Worm (Caenorhabditis elegans) whole organism, mixed stage, embryonic: Measurements from ENCODE around the gene hmgr-1.

ENCODE experiments used
- M03D4.4 ChIP-seq: sonication (generic microtip); optimal IDR thresholded peaks from 2 replicates; lab custom pipeline; 2017; ENCODE audit warnings: mild to moderate bottlenecking, missing genetic modification characterization, missing compliant biosample characterization
- bed-3 ChIP-seq: fragments of 200-800 bp; sonication (Bioruptor generic); optimal IDR thresholded peaks from 3 replicates; lab custom pipeline; 2018; ENCODE audit warnings: mild to moderate bottlenecking, missing genetic modification characterization, moderate library complexity, missing compliant biosample characterization
- ceh-39 ChIP-seq: fragments of 150-350 bp; optimal IDR thresholded peaks from 2 replicates; lab custom pipeline; 2014; ENCODE audit warnings: missing biosample characterization, missing genetic modification characterization
- ceh-43 ChIP-seq: fragments of 200-800 bp; sonication (Bioruptor generic); optimal IDR thresholded peaks from 2 replicates; lab custom pipeline; 2018; ENCODE audit warnings: mild to moderate bottlenecking, missing genetic modification characterization, moderate library complexity, missing compliant biosample characterization
- ceh-83 ChIP-seq: fragments of 200-800 bp; sonication (Bioruptor generic); optimal IDR thresholded peaks from 2 replicates; lab custom pipeline; 2018; ENCODE audit warnings: mild to moderate bottlenecking, missing genetic modification characterization, missing compliant biosample characterization
- ces-1 ChIP-seq: fragments of 150-350 bp; optimal IDR thresholded peaks from 2 replicates; lab custom pipeline; 2014; ENCODE audit warnings: missing biosample characterization, missing genetic modification reagents, missing genetic modification characterization
- cnd-1 ChIP-seq: fragments of 200-800 bp; sonication (Bioruptor generic); optimal IDR thresholded peaks from 2 replicates; lab custom pipeline; 2018; ENCODE audit warnings: mild to moderate bottlenecking, missing genetic modification characterization, missing compliant biosample characterization
- drap-1 ChIP-seq: fragments of 200-800 bp; sonication (Bioruptor generic); optimal IDR thresholded peaks from 3 replicates; lab custom pipeline; 2018; ENCODE audit warnings: mild to moderate bottlenecking, missing genetic modification characterization, missing compliant biosample characterization
- flh-1 ChIP-seq: fragments of 200-800 bp; sonication (Bioruptor generic); optimal IDR thresholded peaks from 2 replicates; lab custom pipeline; 2018; ENCODE audit warnings: mild to moderate bottlenecking, missing genetic modification characterization, moderate library complexity, missing compliant biosample characterization
- ham-2 ChIP-seq: fragments of 200-800 bp; sonication (Bioruptor generic); optimal IDR thresholded peaks from 2 replicates; lab custom pipeline; 2018; ENCODE audit warnings: mild to moderate bottlenecking, missing genetic modification characterization, missing compliant biosample characterization
- hlh-1 ChIP-seq: fragments of 150-350 bp; optimal IDR thresholded peaks from 2 replicates; lab custom pipeline; 2014; ENCODE audit warnings: missing biosample characterization, missing genetic modification reagents, missing genetic modification characterization
- lin-13 ChIP-seq: fragments of 150-350 bp; optimal IDR thresholded peaks from 2 replicates; lab custom pipeline; 2014; ENCODE audit warnings: missing biosample characterization, missing genetic modification characterization
- lsy-2 ChIP-seq: fragments of 150-350 bp; optimal IDR thresholded peaks from 2 replicates; lab custom pipeline; 2014; ENCODE audit warnings: missing biosample characterization, missing genetic modification characterization
- mab-5 ChIP-seq: fragments of 150-350 bp; optimal IDR thresholded peaks from 2 replicates; lab custom pipeline; 2014; ENCODE audit warnings: missing biosample characterization, missing genetic modification characterization
- mep-1 ChIP-seq: fragments of 150-350 bp; optimal IDR thresholded peaks from 2 replicates; lab custom pipeline; 2017; ENCODE audit warnings: missing biosample characterization, missing genetic modification reagents, missing genetic modification characterization, inconsistent platforms
- mls-2 ChIP-seq: sonication (generic microtip); optimal IDR thresholded peaks from 2 replicates; lab custom pipeline; 2016; ENCODE audit warnings: mild to moderate bottlenecking, missing genetic modification characterization, moderate library complexity, missing compliant biosample characterization
- nhr-2 ChIP-seq: fragments of 150-350 bp; optimal IDR thresholded peaks from 2 replicates; lab custom pipeline; 2014; ENCODE audit warnings: missing biosample characterization, missing genetic modification characterization
- nhr-237 ChIP-seq: fragments of 150-350 bp; optimal IDR thresholded peaks from 2 replicates; lab custom pipeline; 2014; ENCODE audit warnings: missing biosample characterization, missing genetic modification characterization
- nhr-28 ChIP-seq: fragments of 150-350 bp; optimal IDR thresholded peaks from 2 replicates; lab custom pipeline; 2014; ENCODE audit warnings: missing biosample characterization, missing genetic modification characterization
- nhr-76 ChIP-seq: sonication (generic microtip); optimal IDR thresholded peaks from 2 replicates; lab custom pipeline; 2017; ENCODE audit warnings: missing biosample characterization, missing genetic modification characterization
- pha-4 ChIP-seq: fragments of 150-350 bp; optimal IDR thresholded peaks from 2 replicates; lab custom pipeline; 2018; ENCODE audit warnings: missing biosample characterization, missing genetic modification reagents, missing genetic modification characterization
- sem-2 ChIP-seq: fragments of 200-800 bp; sonication (Bioruptor generic); optimal IDR thresholded peaks from 2 replicates; lab custom pipeline; 2018; ENCODE audit warnings: mild to moderate bottlenecking, missing genetic modification characterization, missing compliant biosample characterization
- snpc-4 ChIP-seq: fragments of 150-350 bp; optimal IDR thresholded peaks from 2 replicates; lab custom pipeline; 2014; ENCODE audit warnings: missing biosample characterization, missing genetic modification characterization
- sptf-1 ChIP-seq: sonication (generic microtip); optimal IDR thresholded peaks from 2 replicates; lab custom pipeline; 2017; ENCODE audit warnings: mild to moderate bottlenecking, missing genetic modification characterization, moderate library complexity, missing compliant biosample characterization
- tbx-8 ChIP-seq: fragments of 200-800 bp; sonication (Bioruptor generic); optimal IDR thresholded peaks from 2 replicates; lab custom pipeline; 2018; ENCODE audit warnings: mild to moderate bottlenecking, missing genetic modification characterization, moderate library complexity, missing compliant biosample characterization
- unc-120 ChIP-seq: sonication (generic microtip); optimal IDR thresholded peaks from 2 replicates; lab custom pipeline; 2017; ENCODE audit warnings: missing genetic modification characterization, missing compliant biosample characterization; ENCODE audit not compliant: poor library complexity, severe bottlenecking
- unc-39 ChIP-seq: fragments of 150-350 bp; optimal IDR thresholded peaks from 2 replicates; lab custom pipeline; 2014; ENCODE audit warnings: missing biosample characterization, missing genetic modification characterization
- unc-62 ChIP-seq: fragments of 150-350 bp; optimal IDR thresholded peaks from 2 replicates; lab custom pipeline; 2014; ENCODE audit warnings: missing biosample characterization, missing genetic modification reagents, missing genetic modification characterization
- zip-8 ChIP-seq: fragments of 150-350 bp; optimal IDR thresholded peaks from 2 replicates; lab custom pipeline; 2014; ENCODE audit warnings: missing biosample characterization, missing genetic modification characterization
- ztf-11 ChIP-seq: fragments of 150-350 bp; optimal IDR thresholded peaks from 2 replicates; lab custom pipeline; 2014; ENCODE audit warnings: missing biosample characterization, missing genetic modification characterization

hmgr-1 gene

DNA sequence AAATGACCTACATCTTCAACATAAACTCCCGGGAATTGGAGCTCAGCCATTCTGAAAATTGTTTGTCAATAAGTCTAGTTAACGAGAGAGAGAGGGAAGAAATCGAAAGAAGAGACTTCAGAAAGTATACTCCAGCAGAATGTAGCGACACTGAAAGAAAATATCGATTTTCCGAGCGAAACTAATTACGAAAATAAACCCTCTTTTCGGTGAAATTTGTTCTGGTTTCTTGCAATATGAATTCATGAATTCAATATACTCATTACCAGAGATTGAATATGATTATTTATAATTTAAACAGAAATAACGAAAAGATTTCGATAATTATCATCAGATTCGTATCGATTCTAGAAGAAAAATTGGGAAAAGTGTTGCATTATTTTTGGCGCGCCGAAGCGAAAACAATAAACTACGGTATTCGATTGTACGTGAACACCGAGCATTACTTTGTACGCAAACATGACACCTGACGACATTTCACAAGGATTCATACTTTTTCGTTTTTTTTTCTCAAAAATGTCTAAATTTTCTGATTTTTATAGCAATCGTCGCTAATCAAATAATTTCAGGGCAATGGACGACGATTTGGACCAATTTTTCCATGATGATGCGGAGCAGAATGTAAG lies 22.4 kb downstream of the hmgr-1 start, which contains the start of the genes hmg-4 and T20B12.3:
Gene hmg-4 (minus strand): TSS at position 51 of the 626 bp plus-strand sequence.
Gene T20B12.3 (plus strand): TSS at position 570 of the 626 bp plus-strand sequence.
- TF ChIP-seq pha-4 (peak; percentile 16), bed-3 (GFP tag; lab: Kevin White, UChicago) (no peak), unc-62 (GFP tag; lab: Kevin White, UChicago) (no peak), snpc-4 (tag; lab: Kevin White, UChicago) (no peak), hlh-1 (tag; lab: Kevin White, UChicago) (no peak), ztf-11 (tag; lab: Kevin White, UChicago) (no peak), sem-2 (GFP tag; lab: Kevin White, UChicago) (no peak), ceh-43 (GFP tag; lab: Kevin White, UChicago) (peak; percentile 16), ces-1 (GFP tag; lab: Kevin White, UChicago) (peak; percentile 64), unc-120 (no peak), M03D4.4 (tag; lab: Kevin White, UChicago) (no peak), nhr-28 (tag; lab: Kevin White, UChicago) (no peak), ham-2 (GFP tag; lab: Kevin White, UChicago) (no peak), sptf-1 (tag; lab: Kevin White, UChicago) (no peak), nhr-237 (tag; lab: Kevin White, UChicago) (no peak), nhr-2 (tag; lab: Kevin White, UChicago) (no peak), lsy-2 (tag; lab: Kevin White, UChicago) (peak; percentile 94), nhr-76 (tag; lab: Kevin White, UChicago) (no peak)
- TF ChIP-seq, all 35 proteins: peak for 4

DNA sequence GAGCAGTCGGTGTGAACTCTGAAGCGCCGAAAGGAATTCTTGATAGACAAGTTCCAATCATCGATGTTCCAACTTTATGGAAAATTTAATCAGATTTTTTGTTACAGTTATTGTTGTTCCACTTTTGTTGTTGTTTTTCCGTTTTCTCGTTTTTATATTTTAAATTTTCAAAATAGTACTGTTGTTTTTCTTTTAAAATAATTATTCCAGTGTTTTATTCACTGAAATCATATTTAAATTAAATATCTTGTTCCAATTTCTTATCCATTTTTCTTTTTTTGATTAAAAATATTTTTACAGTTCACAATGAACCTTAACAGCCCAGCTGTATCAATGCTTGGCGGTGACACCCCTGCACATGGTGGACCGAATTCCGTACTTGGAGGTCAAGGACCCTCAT lies 24.4 kb downstream of the hmgr-1 start, which contains the start of gene tbp-1:
Gene tbp-1 (plus strand): TSS at position 301 of the 400 bp plus-strand sequence.
- no peak for TF ChIP-seq ceh-39 (tag; lab: Kevin White, UChicago)
- TF ChIP-seq sptf-1 (tag; lab: Kevin White, UChicago) = no peak
- TF ChIP-seq tbx-8 (GFP tag; lab: Kevin White, UChicago) = no peak
- no peak for TF ChIP-seq unc-39 (tag; lab: Kevin White, UChicago)
- no peak for TF ChIP-seq mep-1 (tag; lab: Kevin White, UChicago)
- TF ChIP-seq ham-2 (GFP tag; lab: Kevin White, UChicago) = no peak
- TF ChIP-seq mls-2 (tag; lab: Kevin White, UChicago) = no peak
- TF ChIP-seq drap-1 (GFP tag; lab: Kevin White, UChicago) = no peak
- no peak for TF ChIP-seq nhr-28 (tag; lab: Kevin White, UChicago)
- TF ChIP-seq ztf-11 (tag; lab: Kevin White, UChicago) = no peak
- TF ChIP-seq flh-1 = no peak
- no peak for TF ChIP-seq bed-3 (GFP tag; lab: Kevin White, UChicago)
- no peak for TF ChIP-seq unc-62 (GFP tag; lab: Kevin White, UChicago)
- no peak for TF ChIP-seq cnd-1 (tag; lab: Kevin White, UChicago)
- TF ChIP-seq zip-8 = no peak
- no peak for TF ChIP-seq ceh-83 (GFP tag; lab: Kevin White, UChicago)
- no peak for TF ChIP-seq lin-13 (tag; lab: Kevin White, UChicago)
- TF ChIP-seq nhr-2 (tag; lab: Kevin White, UChicago) = no peak
- TF ChIP-seq ceh-43 (GFP tag; lab: Kevin White, UChicago) = no peak

ce11 chrIII:7385929-7386328 lies 26.6 kb downstream of the hmgr-1 start, which contains the start of gene trd-1:
Gene trd-1, plus strand, starts transcription at chrIII:7386229.
- TF ChIP-seq ces-1 (GFP tag; lab: Kevin White, UChicago) (no peak), ham-2 (GFP tag; lab: Kevin White, UChicago) (no peak), cnd-1 (tag; lab: Kevin White, UChicago) (no peak)

- no peak for TF ChIP-seq lin-13 (tag; lab: Kevin White, UChicago)
- no peak for TF ChIP-seq pha-4
- TF ChIP-seq nhr-2 (tag; lab: Kevin White, UChicago) = no peak
- no peak for TF ChIP-seq unc-62 (GFP tag; lab: Kevin White, UChicago)
- TF ChIP-seq ces-1 (GFP tag; lab: Kevin White, UChicago) = no peak
- no peak for TF ChIP-seq mls-2 (tag; lab: Kevin White, UChicago)
- TF ChIP-seq ham-2 (GFP tag; lab: Kevin White, UChicago) = no peak
- no peak for TF ChIP-seq lsy-2 (tag; lab: Kevin White, UChicago)
- TF ChIP-seq mab-5 (tag; lab: Kevin White, UChicago) = no peak
These were observed 28.1 kb downstream of the hmgr-1 start for ce11 chrIII:7387359-7387758.
